Worm (Caenorhabditis elegans) whole organism, mixed stage, embryonic: ENCODE data around the gene srd-21.

ENCODE experiments used
- drap-1 ChIP-seq: fragments of 200-800 bp; sonication (Bioruptor generic); optimal IDR thresholded peaks from 3 replicates; lab custom pipeline; 2018; ENCODE audit warnings: mild to moderate bottlenecking, missing genetic modification characterization, missing compliant biosample characterization
- nhr-237 ChIP-seq: fragments of 150-350 bp; optimal IDR thresholded peaks from 2 replicates; lab custom pipeline; 2014; ENCODE audit warnings: missing biosample characterization, missing genetic modification characterization
- snpc-4 ChIP-seq: fragments of 150-350 bp; optimal IDR thresholded peaks from 2 replicates; lab custom pipeline; 2014; ENCODE audit warnings: missing biosample characterization, missing genetic modification characterization
- unc-62 ChIP-seq: fragments of 150-350 bp; optimal IDR thresholded peaks from 2 replicates; lab custom pipeline; 2014; ENCODE audit warnings: missing biosample characterization, missing genetic modification reagents, missing genetic modification characterization

DNA sequence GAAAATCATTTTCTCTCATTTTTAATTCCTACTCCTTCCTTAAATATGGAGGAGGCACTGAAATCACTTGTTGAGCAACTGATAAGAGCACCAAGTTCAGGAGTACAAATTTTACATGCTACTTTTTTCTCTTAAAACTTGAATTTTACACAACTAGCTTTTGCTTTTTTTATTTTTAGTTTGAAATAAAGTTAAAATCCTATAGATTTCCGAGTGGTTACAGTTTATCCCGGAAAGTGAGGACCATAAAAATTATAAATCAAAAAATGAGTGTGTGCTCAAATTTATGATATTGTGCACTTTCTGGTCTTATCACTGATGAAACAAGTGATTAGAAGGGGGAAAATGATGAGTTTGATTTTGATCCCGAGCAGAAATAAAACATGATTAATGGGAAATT is 1.7 kb upstream of the srd-21 start, which contains the start of gene oac-53:
- TF ChIP-seq unc-62 (GFP tag; lab: Kevin White, UChicago), result no peak
- TF ChIP-seq snpc-4 (tag; lab: Kevin White, UChicago), result no peak
- no peak for TF ChIP-seq nhr-237 (tag; lab: Kevin White, UChicago)
- TF ChIP-seq drap-1 (GFP tag; lab: Kevin White, UChicago), result no peak
